Fruit fly (Drosophila melanogaster) whole organism, adult: ENCODE measurements around the gene CG45066.

ENCODE experiments used
- CG12768 ChIP-seq: fragments of 200-800 bp; sonication (Bioruptor generic); optimal IDR thresholded peaks from 2 replicates; lab custom pipeline; 2017; ENCODE audit warnings: missing biosample characterization, missing genetic modification characterization, mild to moderate bottlenecking, moderate library complexity, missing genetic modification reagents
- CG14711 ChIP-seq: fragments of 200-800 bp; sonication (Bioruptor generic); optimal IDR thresholded peaks from 2 replicates; lab custom pipeline; 2018; ENCODE audit warnings: missing biosample characterization, mild to moderate bottlenecking, missing genetic modification characterization, moderate library complexity
- CG1620 ChIP-seq: fragments of 200-800 bp; sonication (Bioruptor generic); optimal IDR thresholded peaks from 2 replicates; lab custom pipeline; 2016; ENCODE audit warnings: missing biosample characterization, missing genetic modification characterization
- CG5204 ChIP-seq: fragments of 200-800 bp; sonication (Bioruptor generic); optimal IDR thresholded peaks from 2 replicates; lab custom pipeline; 2016; ENCODE audit warnings: missing biosample characterization, missing genetic modification characterization
- CG7045 ChIP-seq: fragments of 200-800 bp; sonication (Bioruptor generic); optimal IDR thresholded peaks from 2 replicates; lab custom pipeline; 2017; ENCODE audit warnings: missing biosample characterization, mild to moderate bottlenecking, missing genetic modification characterization
- CG7101 ChIP-seq: fragments of 200-800 bp; sonication (Bioruptor generic); optimal IDR thresholded peaks from 2 replicates; lab custom pipeline; 2018; ENCODE audit warnings: missing biosample characterization, mild to moderate bottlenecking, missing genetic modification characterization, moderate library complexity
- Crg-1 ChIP-seq: fragments of 200-800 bp; sonication (Bioruptor generic); optimal IDR thresholded peaks from 2 replicates; lab custom pipeline; 2016; ENCODE audit warnings: missing biosample characterization, missing genetic modification characterization
- Mnt ChIP-seq: fragments of 200-800 bp; sonication (Bioruptor generic); optimal IDR thresholded peaks from 2 replicates; lab custom pipeline; 2016; ENCODE audit warnings: missing biosample characterization, mild to moderate bottlenecking, missing genetic modification characterization
- cic ChIP-seq: fragments of 200-800 bp; sonication (Bioruptor generic); optimal IDR thresholded peaks from 2 replicates; lab custom pipeline; 2017; ENCODE audit warnings: missing biosample characterization, mild to moderate bottlenecking, missing genetic modification characterization, moderate library complexity
- cnc ChIP-seq, 2 experiments: fragments of >200 bp; optimal IDR thresholded peaks; 2 replicates each; lab custom pipeline; 2017
- kay ChIP-seq: fragments of 200-800 bp; sonication (Bioruptor generic); peaks from one replicate; lab custom pipeline; 2016; ENCODE audit warnings: missing biosample characterization, missing genetic modification characterization, borderline replicate concordance
- pad ChIP-seq: fragments of 200-800 bp; sonication (Bioruptor generic); optimal IDR thresholded peaks from 3 replicates; lab custom pipeline; 2017; ENCODE audit warnings: missing biosample characterization, missing genetic modification characterization, mild to moderate bottlenecking, moderate library complexity, missing genetic modification reagents
- tj ChIP-seq: fragments of 200-800 bp; sonication (Bioruptor generic); optimal IDR thresholded peaks from 3 replicates; lab custom pipeline; 2017; ENCODE audit warnings: missing biosample characterization, mild to moderate bottlenecking, missing genetic modification characterization, moderate library complexity
- toe ChIP-seq: fragments of 200-800 bp; sonication (Bioruptor generic); optimal IDR thresholded peaks from 2 replicates; lab custom pipeline; 2016; ENCODE audit warnings: missing biosample characterization, missing genetic modification characterization

DNA sequence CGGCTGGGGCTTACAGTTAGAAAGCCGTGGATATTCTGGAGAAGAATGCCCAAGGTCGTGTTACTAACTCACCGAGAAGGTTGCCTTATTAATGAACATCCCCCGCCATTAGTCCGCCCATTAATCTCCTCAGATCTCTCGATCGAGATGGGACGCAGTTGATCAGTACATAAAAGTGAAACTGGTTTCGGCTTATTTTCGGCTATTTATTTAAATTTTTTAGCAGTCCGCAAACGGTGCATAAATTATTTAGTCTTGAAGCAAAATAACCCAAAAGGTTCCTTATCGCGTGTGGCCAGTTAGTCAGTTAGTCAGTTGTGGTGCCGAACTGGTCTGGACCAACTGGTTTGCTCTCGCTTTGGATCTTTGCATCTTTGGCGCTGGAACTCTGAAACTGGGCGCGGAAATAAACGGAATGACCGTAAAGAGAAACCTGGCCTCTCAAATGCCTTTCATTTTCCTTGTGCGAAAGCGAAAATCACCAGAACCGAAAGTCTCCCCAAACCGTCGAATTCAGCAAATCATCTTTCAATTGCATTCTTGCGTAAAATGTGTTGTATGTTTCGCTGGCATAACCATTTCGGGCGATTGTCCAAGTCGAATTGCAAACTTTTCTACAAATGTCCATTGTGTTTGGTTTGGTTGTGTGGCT lies 12.1 kb downstream of the CG45066 start:
- no peak for TF ChIP-seq kay (GFP tag; lab: Kevin White, UChicago)
- TF ChIP-seq cnc (optimal IDR thresholded peaks at IDR 0.05; lab: Kevin White, UChicago), result no peak
- no peak for TF ChIP-seq CG7101 (tag; lab: Kevin White, UChicago)
- TF ChIP-seq Crg-1 (GFP tag; lab: Kevin White, UChicago), result no peak
- no peak for TF ChIP-seq cic
- no peak for TF ChIP-seq CG1620
- no peak for TF ChIP-seq CG5204
- no peak for TF ChIP-seq CG7045 (GFP tag; lab: Kevin White, UChicago)
- TF ChIP-seq CG14711 (tag; lab: Kevin White, UChicago), result no peak
- TF ChIP-seq Mnt (GFP tag; lab: Kevin White, UChicago), result no peak
- no peak for TF ChIP-seq toe (GFP tag; lab: Kevin White, UChicago)
- no peak for TF ChIP-seq pad (GFP tag; lab: Kevin White, UChicago)
- no peak for TF ChIP-seq tj (GFP tag; lab: Kevin White, UChicago)
- TF ChIP-seq CG12768, result no peak
